Worm (Caenorhabditis elegans): Measurements from ENCODE around the gene dos-1.

dos-1 gene

DNA sequence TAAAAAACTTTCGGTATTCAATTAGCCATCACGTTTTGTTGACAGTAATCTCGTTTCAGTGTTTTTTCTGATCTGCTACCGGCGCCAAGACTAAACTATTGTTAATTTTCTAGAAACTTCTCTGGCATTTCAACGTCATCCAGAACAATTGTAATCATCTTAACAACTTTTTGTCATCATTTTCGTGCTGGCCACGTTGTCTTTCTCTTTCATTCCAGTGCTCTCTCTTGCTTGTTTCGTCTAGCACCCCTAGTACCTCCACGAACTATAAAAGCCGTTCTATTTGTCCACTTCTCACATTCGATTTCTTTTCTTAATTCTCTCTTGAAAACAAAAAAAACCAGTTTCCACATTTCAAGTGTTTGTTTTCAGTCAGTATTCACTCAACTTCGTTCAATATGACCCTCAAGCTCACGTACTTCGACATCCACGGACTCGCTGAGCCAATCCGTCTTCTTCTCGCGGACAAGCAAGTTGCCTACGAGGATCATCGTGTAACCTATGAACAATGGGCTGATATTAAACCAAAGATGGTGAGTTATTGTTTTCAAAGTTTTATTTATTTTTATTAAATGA, 44.7 kb upstream of the dos-1 start, which contains the start of gene gst-1 (continued):
- TF ChIP-seq F49E8.2 (tag; optimal IDR thresholded peaks at IDR 0.05; ENCODE audit: insufficient read depth) (no peak), nhr-120 (GFP tag; IDR thresholded peaks at IDR 0.05) (no peak), lin-54 (GFP tag; optimal IDR thresholded peaks at IDR 0.05) (peak; percentile 13), pha-4 (tag; optimal IDR thresholded peaks at IDR 0.05) (peak; percentile 28), madf-8 (GFP tag; conservative IDR thresholded peaks at IDR 0.05) (no peak), F10E7.11 (tag; optimal IDR thresholded peaks at IDR 0.05) (no peak), C17E4.6 (GFP tag; IDR thresholded peaks at IDR 0.05) (0 out of 2 replicates have a peak, but pooled peaks have one; percentile 29), snpc-3.4 (tag; optimal IDR thresholded peaks at IDR 0.05) (peak; percentile 50), ekl-4 (GFP tag; IDR thresholded peaks at IDR 0.05) (no peak), tbp1 (GFP tag; optimal IDR thresholded peaks at IDR 0.05) (peak; percentile 21)

DNA sequence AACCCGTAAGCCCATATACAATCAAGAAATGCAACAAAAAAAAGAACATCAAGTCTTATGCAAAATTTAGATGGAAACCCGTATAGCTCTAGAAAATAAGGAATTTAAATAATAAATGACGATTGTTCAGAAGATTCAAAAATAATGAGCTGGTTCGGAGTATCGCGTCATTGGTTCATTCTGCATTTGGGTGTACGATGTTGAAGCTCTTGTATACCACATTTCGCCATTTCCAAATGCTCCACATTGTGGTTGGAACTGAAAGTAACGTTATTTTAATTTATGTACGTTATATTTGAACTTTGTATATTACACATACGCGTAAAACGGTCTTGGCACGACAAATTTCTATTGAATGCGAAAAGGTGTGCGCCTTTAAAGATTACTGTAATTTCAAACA, 43.5 kb upstream of the dos-1 start:
- peak; percentile 88; the same call in 1 of the 2 replicates for TF ChIP-seq cebp-2 (GFP tag; IDR thresholded peaks at IDR 0.05)
- TF ChIP-seq nhr-80 (tag; optimal IDR thresholded peaks at IDR 0.05) = peak; percentile 29
- TF ChIP-seq lin-54 (GFP tag; optimal IDR thresholded peaks at IDR 0.05) = peak; percentile 53
- TF ChIP-seq cebp-1 (GFP tag; IDR thresholded peaks at IDR 0.05) = no peak
- TF ChIP-seq cebp-1 (tag; optimal IDR thresholded peaks at IDR 0.05) = peak; percentile 54
- peak; percentile 77 for TF ChIP-seq madf-3 (GFP tag; IDR thresholded peaks at IDR 0.05)
- peak; percentile 80 for TF ChIP-seq repo-1 (tag; optimal IDR thresholded peaks at IDR 0.05)
- TF ChIP-seq madf-8 (GFP tag; conservative IDR thresholded peaks at IDR 0.05) = no peak
- peak; percentile 58; the same call in 1 of the 2 replicates for TF ChIP-seq pbrm-1 (GFP tag; IDR thresholded peaks at IDR 0.05)
- no peak for TF ChIP-seq lin-35 (GFP tag; optimal IDR thresholded peaks at IDR 0.05)
- peak; percentile 78 for TF ChIP-seq hrde-1 (tag; optimal IDR thresholded peaks at IDR 0.05; ENCODE audit: borderline replicate concordance)
- TF ChIP-seq pha-4 (tag; optimal IDR thresholded peaks at IDR 0.05) = no peak
- peak; percentile 74; the same call in 1 of the 2 replicates for TF ChIP-seq B0336.3 (GFP tag; IDR thresholded peaks at IDR 0.05)
- peak; percentile 75 for TF ChIP-seq atf-7 (tag; optimal IDR thresholded peaks at IDR 0.05)
- TF ChIP-seq mes-4 (tag; optimal IDR thresholded peaks at IDR 0.05) = peak; percentile 4
- no peak for TF ChIP-seq T07F8.4 (tag; optimal IDR thresholded peaks at IDR 0.05)
- TF ChIP-seq mxl-1 (tag; optimal IDR thresholded peaks at IDR 0.05) = no peak
- no peak for TF ChIP-seq bed-2 (GFP tag; IDR thresholded peaks at IDR 0.05)
- TF ChIP-seq Y95B8A.8 (GFP tag; IDR thresholded peaks at IDR 0.05) = peak; percentile 58; the same call in 1 of the 2 replicates
- no peak for TF ChIP-seq F10E7.11 (tag; optimal IDR thresholded peaks at IDR 0.05)
- TF ChIP-seq B0261.1 (tag; optimal IDR thresholded peaks at IDR 0.05) = no peak
- TF ChIP-seq Y53G8AR.9 (GFP tag; conservative IDR thresholded peaks at IDR 0.05) = peak; percentile 91
- TF ChIP-seq ztf-18 (tag; optimal IDR thresholded peaks at IDR 0.05) = peak; percentile 3
- TF ChIP-seq let-526 (GFP tag; IDR thresholded peaks at IDR 0.05) = no peak
- no peak for TF ChIP-seq ama-1 (optimal IDR thresholded peaks at IDR 0.05)
- TF ChIP-seq ama-1 (GFP tag; optimal IDR thresholded peaks at IDR 0.05) = peak in 1 of 2 experiments; percentile 56
- TF ChIP-seq nhr-90 (tag; optimal IDR thresholded peaks at IDR 0.05) = peak; percentile 25
- peak; percentile 45 for TF ChIP-seq ztf-22 (GFP tag; optimal IDR thresholded peaks at IDR 0.05)
- TF ChIP-seq F37B4.10 (GFP tag; IDR thresholded peaks at IDR 0.05) = no peak
- no peak for TF ChIP-seq ets-4 (GFP tag; optimal IDR thresholded peaks at IDR 0.05)
- TF ChIP-seq madf-10 (tag; optimal IDR thresholded peaks at IDR 0.05) = peak; percentile 57
- no peak for TF ChIP-seq tbx-9 (tag; optimal IDR thresholded peaks at IDR 0.05; ENCODE audit: borderline replicate concordance)
- peak; percentile 30; the same call in 1 of the 2 replicates for TF ChIP-seq madf-6 (GFP tag; IDR thresholded peaks at IDR 0.05)
- TF ChIP-seq egl-44 (GFP tag; IDR thresholded peaks at IDR 0.05) = no peak
- no peak for TF ChIP-seq nhr-27 (tag; optimal IDR thresholded peaks at IDR 0.05)
- TF ChIP-seq rcor-1 (GFP tag; IDR thresholded peaks at IDR 0.05) = no peak
- peak; percentile 73 for TF ChIP-seq tlf-1 (GFP tag; optimal IDR thresholded peaks at IDR 0.05)
- no peak for TF ChIP-seq rec-8 (tag; optimal IDR thresholded peaks at IDR 0.05)
- TF ChIP-seq zim-3 (tag; optimal IDR thresholded peaks at IDR 0.05) = no peak
- no peak for TF ChIP-seq snpc-4 (GFP tag; optimal IDR thresholded peaks at IDR 0.05)
- TF ChIP-seq snpc-4 (tag; optimal IDR thresholded peaks at IDR 0.05) = peak in 2 of 4 experiments; percentile 14 to 28

All from whole organism, young adult.